Fruit fly (Drosophila melanogaster): ENCODE measurements around the gene baz.

Gene baz

dm6 chrX:17226681-17227019 lies 66.8 kb downstream of the baz start, which contains the start of gene CG10598 (continued):
- TF ChIP-seq repo (GFP tag; optimal IDR thresholded peaks at IDR 0.05) (no peak), CG5953 (GFP tag; IDR thresholded peaks at IDR 0.05) (no peak), CG9215 (GFP tag; IDR thresholded peaks at IDR 0.05) (no peak), rib (GFP tag; IDR thresholded peaks at IDR 0.05) (no peak), CG32532 (GFP tag; IDR thresholded peaks at IDR 0.05) (peak; percentile 45; the same call in 1 of the 2 replicates), B-H2 (GFP tag; optimal IDR thresholded peaks at IDR 0.05) (no peak), Med (GFP tag) (peak; percentile 77), chif (GFP tag; optimal IDR thresholded peaks at IDR 0.05) (no peak), CG31365 (tag; optimal IDR thresholded peaks at IDR 0.05) (no peak), CoRest (tag; optimal IDR thresholded peaks at IDR 0.05) (peak; percentile 24), dm (GFP tag; optimal IDR thresholded peaks at IDR 0.05) (no peak), dimm (GFP tag; IDR thresholded peaks at IDR 0.05) (no peak), gce (GFP tag; IDR thresholded peaks at IDR 0.05) (no peak), CG9932 (GFP tag; IDR thresholded peaks at IDR 0.05) (peak; percentile 43; the same call in 1 of the 2 replicates), CG9797 (GFP tag; optimal IDR thresholded peaks at IDR 0.05) (no peak), NFAT (GFP tag; IDR thresholded peaks at IDR 0.05) (no peak), CG30431 (GFP tag; optimal IDR thresholded peaks at IDR 0.05) (no peak), exex (tag; optimal IDR thresholded peaks at IDR 0.05) (no peak), trem (tag; optimal IDR thresholded peaks at IDR 0.05) (no peak), CG5245 (GFP tag; optimal IDR thresholded peaks at IDR 0.05) (no peak), pum (GFP tag; optimal IDR thresholded peaks at IDR 0.05) (no peak), CG8089 (GFP tag; optimal IDR thresholded peaks at IDR 0.05) (no peak), Dip2 (GFP tag; IDR thresholded peaks at IDR 0.05) (no peak), cwo (GFP tag; optimal IDR thresholded peaks at IDR 0.05) (peak; percentile 1), CG12942 (GFP tag; optimal IDR thresholded peaks at IDR 0.05) (no peak), dmrt99B (tag; optimal IDR thresholded peaks at IDR 0.05) (no peak), chinmo (GFP tag; IDR thresholded peaks at IDR 0.05; ENCODE audit: partially characterized antibody) (no peak), z (GFP tag; IDR thresholded peaks at IDR 0.05) (no peak), NC2β (GFP tag; optimal IDR thresholded peaks at IDR 0.05) (no peak), Fer2 (tag; optimal IDR thresholded peaks at IDR 0.05) (no peak), CG3995 (GFP tag; optimal IDR thresholded peaks at IDR 0.05) (no peak), PHDP (tag; optimal IDR thresholded peaks at IDR 0.05) (no peak), CG7987 (GFP tag; optimal IDR thresholded peaks at IDR 0.05) (no peak), gsb (GFP tag; IDR thresholded peaks at IDR 0.05) (no peak), CG7928 (GFP tag; optimal IDR thresholded peaks at IDR 0.05) (no peak), en (GFP tag; optimal IDR thresholded peaks at IDR 0.05) (no peak), zf30C (GFP tag; optimal IDR thresholded peaks at IDR 0.05) (no peak), pzg (GFP tag; optimal IDR thresholded peaks at IDR 0.05) (no peak), unpg (GFP tag; optimal IDR thresholded peaks at IDR 0.05) (peak; percentile 10), Atf-2 (GFP tag; optimal IDR thresholded peaks at IDR 0.05) (no peak), CG16813 (GFP tag; IDR thresholded peaks at IDR 0.05; ENCODE audit: partially characterized antibody) (no peak), lilli (GFP tag; optimal IDR thresholded peaks at IDR 0.05) (peak; percentile 9), CG15269 (tag; optimal IDR thresholded peaks at IDR 0.05) (peak; percentile 52), Elba2 (GFP tag; optimal IDR thresholded peaks at IDR 0.05) (no peak), Atf3 (GFP tag; optimal IDR thresholded peaks at IDR 0.05) (no peak), NK7.1 (GFP tag; optimal IDR thresholded peaks at IDR 0.05) (no peak), CG10654 (GFP tag; optimal IDR thresholded peaks at IDR 0.05) (no peak), phol (tag; optimal IDR thresholded peaks at IDR 0.05) (no peak), trh (GFP tag; optimal IDR thresholded peaks at IDR 0.05) (no peak), Gsc (GFP tag; IDR thresholded peaks at IDR 0.05) (no peak), CG10209 (GFP tag; optimal IDR thresholded peaks at IDR 0.05) (peak; percentile 3), Scr (GFP tag; IDR thresholded peaks at IDR 0.05; ENCODE audit: partially characterized antibody) (no peak)

Measured in whole organism, embryonic.